Worm (Caenorhabditis elegans) whole organism, young adult: ENCODE data around the gene C26B2.8.

Experiments
- B0019.2 ChIP-seq: fragments of 200-800 bp; sonication (Bioruptor generic); conservative IDR thresholded peaks from 2 replicates; pipeline ENCODE4 v1.3.6; 2022; ENCODE audit warnings: missing genetic modification reagents, missing genetic modification characterization, missing compliant biosample characterization
- F37B4.10 ChIP-seq: fragments of 200-800 bp; sonication (Bioruptor generic); IDR thresholded peaks from 2 replicates; pipeline ENCODE4 v1.3.6; 2022; ENCODE audit warnings: missing genetic modification characterization, missing compliant biosample characterization
- F52B5.7 ChIP-seq: sonication (generic microtip); optimal IDR thresholded peaks from 2 replicates; lab custom pipeline; 2016; ENCODE audit warnings: mild to moderate bottlenecking, missing genetic modification characterization, missing compliant biosample characterization
- F57C9.4 ChIP-seq: sonication (generic microtip); optimal IDR thresholded peaks from 2 replicates; lab custom pipeline; 2017; ENCODE audit warnings: mild to moderate bottlenecking, missing genetic modification characterization, missing compliant biosample characterization
- K11D2.4 ChIP-seq: fragments of 200-800 bp; sonication (Bioruptor generic); IDR thresholded peaks from 2 replicates; pipeline ENCODE4 v1.3.6; 2022; ENCODE audit warnings: missing genetic modification reagents, missing genetic modification characterization, missing compliant biosample characterization
- Y53G8AR.9 ChIP-seq: fragments of 200-800 bp; sonication (Bioruptor generic); conservative IDR thresholded peaks from 2 replicates; pipeline ENCODE4 v1.3.6; 2022; ENCODE audit warnings: missing genetic modification reagents, missing genetic modification characterization, missing compliant biosample characterization
- akir-1 ChIP-seq: fragments of 200-800 bp; sonication (Bioruptor generic); optimal IDR thresholded peaks from 2 replicates; lab custom pipeline; 2018; ENCODE audit warnings: mild to moderate bottlenecking, missing genetic modification characterization, moderate library complexity, missing compliant biosample characterization
- aptf-2 ChIP-seq: fragments of 200-800 bp; sonication (Bioruptor generic); conservative IDR thresholded peaks from 2 replicates; pipeline ENCODE4 v1.3.6; 2022; ENCODE audit warnings: missing genetic modification reagents, missing genetic modification characterization, missing compliant biosample characterization
- atf-7 ChIP-seq: sonication (generic microtip); optimal IDR thresholded peaks from 2 replicates; lab custom pipeline; 2017; ENCODE audit warnings: mild to moderate bottlenecking, missing genetic modification characterization, missing compliant biosample characterization
- attf-6 ChIP-seq: fragments of 200-800 bp; sonication (Bioruptor generic); IDR thresholded peaks from 2 replicates; pipeline ENCODE4 v1.3.6; 2022; ENCODE audit warnings: missing genetic modification reagents, missing genetic modification characterization, missing compliant biosample characterization
- bed-1 ChIP-seq: fragments of 200-800 bp; sonication (Bioruptor generic); IDR thresholded peaks from 2 replicates; pipeline ENCODE4 v1.3.6; 2022; ENCODE audit warnings: missing genetic modification reagents, missing genetic modification characterization, missing compliant biosample characterization
- bed-2 ChIP-seq: fragments of 200-800 bp; sonication (Bioruptor generic); IDR thresholded peaks from 2 replicates; pipeline ENCODE4 v1.3.6; 2022; ENCODE audit warnings: missing genetic modification reagents, missing genetic modification characterization, missing compliant biosample characterization
- ccch-3 ChIP-seq: fragments of 200-800 bp; sonication (Bioruptor generic); optimal IDR thresholded peaks from 2 replicates; lab custom pipeline; 2018; ENCODE audit warnings: mild to moderate bottlenecking, missing genetic modification characterization, missing compliant biosample characterization
- cebp-1 ChIP-seq, 2 experiments: fragments of 200-800 bp in 1 of 2; sonication (Bioruptor generic) in 1 of 2; sonication (generic microtip) in 1 of 2; IDR thresholded peaks in 1 of 2; optimal IDR thresholded peaks in 1 of 2; 2 replicates each; pipeline versions ENCODE4 v1.3.6 to Lab custom; 2017 to 2022; ENCODE audit warnings: missing compliant biosample characterization in 2 of 2, missing genetic modification characterization in 2 of 2, mild to moderate bottlenecking in 1 of 2, missing genetic modification reagents in 1 of 2, moderate library complexity in 1 of 2
- ceh-58 ChIP-seq: fragments of 200-800 bp; sonication (Bioruptor generic); IDR thresholded peaks from 2 replicates; pipeline ENCODE4 v1.3.6; 2022; ENCODE audit warnings: missing genetic modification characterization, missing compliant biosample characterization
- chd-7 ChIP-seq: sonication (generic microtip); optimal IDR thresholded peaks from 2 replicates; lab custom pipeline; 2016; ENCODE audit warnings: mild to moderate bottlenecking, missing genetic modification characterization, moderate library complexity, missing compliant biosample characterization
- dox-1 ChIP-seq: fragments of 200-800 bp; sonication (Bioruptor generic); IDR thresholded peaks from 2 replicates; pipeline ENCODE4 v1.3.6; 2022; ENCODE audit warnings: missing genetic modification reagents, missing genetic modification characterization, missing compliant biosample characterization
- dpl-1 ChIP-seq: fragments of 150-350 bp; optimal IDR thresholded peaks from 2 replicates; lab custom pipeline; 2014; ENCODE audit warnings: missing biosample characterization, missing genetic modification reagents, missing genetic modification characterization
- efl-1 ChIP-seq: fragments of 150-350 bp; optimal IDR thresholded peaks from 2 replicates; lab custom pipeline; 2014; ENCODE audit warnings: missing biosample characterization, missing genetic modification reagents, missing genetic modification characterization
- egl-18 ChIP-seq: fragments of 200-800 bp; sonication (Bioruptor generic); IDR thresholded peaks from 2 replicates; pipeline ENCODE4 v1.3.6; 2022; ENCODE audit warnings: missing genetic modification reagents, missing genetic modification characterization, missing compliant biosample characterization
- hmg-20 ChIP-seq: fragments of 200-800 bp; sonication (Bioruptor generic); IDR thresholded peaks from 2 replicates; pipeline ENCODE4 v1.3.6; 2022; ENCODE audit warnings: missing genetic modification reagents, missing genetic modification characterization, missing compliant biosample characterization
- hrde-1 ChIP-seq: sonication (generic microtip); optimal IDR thresholded peaks from 2 replicates; lab custom pipeline; 2016; ENCODE audit warnings: missing genetic modification characterization, mild to moderate bottlenecking, missing compliant biosample characterization, moderate library complexity, missing genotype, missing genetic modification reagents, borderline replicate concordance
- hsf-1 ChIP-seq: fragments of 200-800 bp; sonication (Bioruptor generic); IDR thresholded peaks from 2 replicates; pipeline ENCODE4 v1.3.6; 2022; ENCODE audit warnings: missing genetic modification reagents, missing genetic modification characterization, missing compliant biosample characterization
- lag-1 ChIP-seq: fragments of 200-800 bp; sonication (Bioruptor generic); IDR thresholded peaks from 2 replicates; pipeline ENCODE4 v1.3.6; 2022; ENCODE audit warnings: missing genetic modification reagents, missing genetic modification characterization, missing compliant biosample characterization
- let-526 ChIP-seq: fragments of 200-800 bp; sonication (Bioruptor generic); IDR thresholded peaks from 2 replicates; pipeline ENCODE4 v1.3.6; 2022; ENCODE audit warnings: missing genetic modification reagents, missing genetic modification characterization, missing compliant biosample characterization
- let-607 ChIP-seq, 2 experiments: fragments of 200-800 bp in 1 of 2; sonication (Bioruptor generic) in 1 of 2; sonication (generic microtip) in 1 of 2; optimal IDR thresholded peaks; 2 replicates each; lab custom pipeline; 2016 to 2018; ENCODE audit warnings: mild to moderate bottlenecking in 2 of 2, missing compliant biosample characterization in 2 of 2, missing genetic modification characterization in 2 of 2, moderate library complexity in 2 of 2, missing genotype in 1 of 2
- lin-35 ChIP-seq, 3 experiments: fragments of 150-350 bp in 2 of 3; sonication (generic microtip) in 1 of 3; optimal IDR thresholded peaks; 2 replicates each; lab custom pipeline; 2014 to 2018; ENCODE audit warnings: missing biosample characterization in 3 of 3, missing genetic modification characterization in 3 of 3, missing genetic modification reagents in 3 of 3
- lin-54 ChIP-seq: fragments of 200-800 bp; sonication (Bioruptor generic); optimal IDR thresholded peaks from 2 replicates; lab custom pipeline; 2018; ENCODE audit warnings: mild to moderate bottlenecking, missing genetic modification characterization, missing compliant biosample characterization
- madf-3 ChIP-seq: fragments of 200-800 bp; sonication (Bioruptor generic); IDR thresholded peaks from 2 replicates; pipeline ENCODE4 v1.3.6; 2022; ENCODE audit warnings: missing genetic modification reagents, missing genetic modification characterization, missing compliant biosample characterization
- madf-6 ChIP-seq: fragments of 200-800 bp; sonication (Bioruptor generic); IDR thresholded peaks from 2 replicates; pipeline ENCODE4 v1.3.6; 2022; ENCODE audit warnings: missing genetic modification reagents, missing genetic modification characterization, missing compliant biosample characterization
- mes-4 ChIP-seq: sonication (generic microtip); optimal IDR thresholded peaks from 2 replicates; lab custom pipeline; 2016; ENCODE audit warnings: missing genotype, missing genetic modification characterization, missing compliant biosample characterization
- mxl-1 ChIP-seq: sonication (generic microtip); optimal IDR thresholded peaks from 2 replicates; lab custom pipeline; 2016; ENCODE audit warnings: missing genetic modification characterization, missing compliant biosample characterization
- nfya-2 ChIP-seq: fragments of 200-800 bp; sonication (Bioruptor generic); IDR thresholded peaks from 2 replicates; pipeline ENCODE4 v1.3.6; 2022; ENCODE audit warnings: missing genetic modification reagents, missing genetic modification characterization, missing compliant biosample characterization
- nfyb-1 ChIP-seq: fragments of 200-800 bp; sonication (Bioruptor generic); IDR thresholded peaks from 2 replicates; pipeline ENCODE4 v1.3.6; 2022; ENCODE audit warnings: missing genetic modification reagents, missing genetic modification characterization, missing compliant biosample characterization
- snpc-1.1 ChIP-seq: sonication (generic microtip); optimal IDR thresholded peaks from 2 replicates; lab custom pipeline; 2017; ENCODE audit warnings: missing genetic modification characterization, mild to moderate bottlenecking, missing compliant biosample characterization, antibody characterized with exemption, moderate library complexity, missing genotype, missing genetic modification reagents; ENCODE audit not compliant: insufficient read depth
- sptf-2 ChIP-seq: fragments of 200-800 bp; sonication (Bioruptor generic); optimal IDR thresholded peaks from 2 replicates; lab custom pipeline; 2018; ENCODE audit warnings: mild to moderate bottlenecking, missing genetic modification characterization, missing compliant biosample characterization
- xnd-1 ChIP-seq: sonication (generic microtip); optimal IDR thresholded peaks from 2 replicates; lab custom pipeline; 2016; ENCODE audit warnings: missing genotype, missing genetic modification reagents, missing genetic modification characterization, missing compliant biosample characterization
- zfh-2 ChIP-seq: fragments of 200-800 bp; sonication (Bioruptor generic); conservative IDR thresholded peaks from 2 replicates; pipeline ENCODE4 v1.3.6; 2022; ENCODE audit warnings: missing genetic modification reagents, missing genetic modification characterization, missing compliant biosample characterization
- ztf-18 ChIP-seq: sonication (generic microtip); optimal IDR thresholded peaks from 2 replicates; lab custom pipeline; 2016; ENCODE audit warnings: missing genotype, mild to moderate bottlenecking, missing genetic modification characterization, missing compliant biosample characterization
- ztf-22 ChIP-seq: fragments of 200-800 bp; sonication (Bioruptor generic); optimal IDR thresholded peaks from 2 replicates; lab custom pipeline; 2018; ENCODE audit warnings: mild to moderate bottlenecking, missing genetic modification characterization, moderate library complexity, missing compliant biosample characterization
- ztf-26 ChIP-seq: sonication (generic microtip); optimal IDR thresholded peaks from 2 replicates; lab custom pipeline; 2017; ENCODE audit warnings: missing genetic modification characterization, missing compliant biosample characterization
- ztf-28 ChIP-seq: fragments of 200-800 bp; sonication (Bioruptor generic); IDR thresholded peaks from 2 replicates; pipeline ENCODE4 v1.3.6; 2022; ENCODE audit warnings: missing genetic modification reagents, missing genetic modification characterization, missing compliant biosample characterization

Gene C26B2.8

ce11 chrIV:8013849-8014248, at the start of gene C26B2.8:
Gene C26B2.8 (plus strand): TSS chrIV:8014149.
- TF ChIP-seq mxl-1 (no peak), aptf-2 (GFP tag; lab: Robert Waterston, UW) (no peak), ccch-3 (GFP tag; lab: Kevin White, UChicago) (no peak), ztf-26 (tag; lab: Kevin White, UChicago) (no peak), bed-1 (GFP tag; lab: Robert Waterston, UW) (no peak), lin-35 (GFP tag; optimal IDR thresholded peaks at IDR 0.05; lab: Kevin White, UChicago) (no peak), dox-1 (no peak), let-526 (GFP tag; lab: Robert Waterston, UW) (no peak), akir-1 (no peak), ztf-18 (no peak), ztf-22 (no peak), nfya-2 (no peak), bed-2 (GFP tag; lab: Robert Waterston, UW) (no peak), sptf-2 (no peak), ztf-28 (GFP tag; lab: Robert Waterston, UW) (no peak), let-607 (tag; optimal IDR thresholded peaks at IDR 0.05; lab: Kevin White, UChicago) (no peak), Y53G8AR.9 (GFP tag; lab: Robert Waterston, UW) (no peak), ceh-58 (no peak), F37B4.10 (no peak)

- TF ChIP-seq mes-4: no peak
- TF ChIP-seq sptf-2: no peak
- TF ChIP-seq madf-6: no peak
- no peak for TF ChIP-seq hsf-1
- TF ChIP-seq mxl-1: no peak
- TF ChIP-seq snpc-1.1 (tag; lab: Kevin White, UChicago): no peak
- no peak for TF ChIP-seq lag-1 (GFP tag; lab: Robert Waterston, UW)
- no peak for TF ChIP-seq xnd-1 (tag; lab: Kevin White, UChicago)
- TF ChIP-seq F52B5.7 (tag; lab: Kevin White, UChicago): no peak
- TF ChIP-seq zfh-2 (GFP tag; lab: Robert Waterston, UW): no peak
Measured at ce11 chrIV:7967006-7967405, 46.9 kb upstream of the C26B2.8 start, which contains the start of gene F57H12.5. Gene F57H12.5 (plus strand): TSS chrIV:7967306.

- TF ChIP-seq attf-6 (GFP tag; lab: Robert Waterston, UW): no peak
- no peak for TF ChIP-seq F57C9.4 (tag; lab: Kevin White, UChicago)
- TF ChIP-seq B0019.2: no peak
- TF ChIP-seq efl-1 (GFP tag; lab: Kevin White, UChicago): no peak
- TF ChIP-seq hrde-1 (tag; lab: Kevin White, UChicago): no peak
- TF ChIP-seq K11D2.4 (GFP tag; lab: Robert Waterston, UW): no peak
- TF ChIP-seq dox-1: no peak
- no peak for TF ChIP-seq lin-54 (GFP tag; lab: Kevin White, UChicago)
- no peak for TF ChIP-seq cebp-1 (GFP tag; IDR thresholded peaks at IDR 0.05; lab: Robert Waterston, UW)
- no peak for TF ChIP-seq cebp-1 (tag; optimal IDR thresholded peaks at IDR 0.05; lab: Kevin White, UChicago)
- TF ChIP-seq madf-3 (GFP tag; lab: Robert Waterston, UW): no peak
- no peak for TF ChIP-seq dpl-1 (GFP tag; lab: Kevin White, UChicago)
- TF ChIP-seq snpc-1.1 (tag; lab: Kevin White, UChicago): no peak
- TF ChIP-seq atf-7 (tag; lab: Kevin White, UChicago): no peak
- no peak for TF ChIP-seq F52B5.7 (tag; lab: Kevin White, UChicago)
- no peak for TF ChIP-seq egl-18
- TF ChIP-seq hmg-20 (GFP tag; lab: Robert Waterston, UW): no peak
- TF ChIP-seq nfyb-1 (GFP tag; lab: Robert Waterston, UW): no peak
- no peak for TF ChIP-seq chd-7 (tag; lab: Kevin White, UChicago)
- TF ChIP-seq sptf-2: no peak
- TF ChIP-seq, all 124 proteins: peak for 0
Measured at ce11 chrIV:7976210-7976609, 37.7 kb upstream of the C26B2.8 start, which contains the start of gene F57H12.6. Gene F57H12.6 (minus strand): TSS chrIV:7976310.
